Fruit fly (Drosophila melanogaster): ENCODE results near the gene alphaTub67C.

The alphaTub67C gene

DNA sequence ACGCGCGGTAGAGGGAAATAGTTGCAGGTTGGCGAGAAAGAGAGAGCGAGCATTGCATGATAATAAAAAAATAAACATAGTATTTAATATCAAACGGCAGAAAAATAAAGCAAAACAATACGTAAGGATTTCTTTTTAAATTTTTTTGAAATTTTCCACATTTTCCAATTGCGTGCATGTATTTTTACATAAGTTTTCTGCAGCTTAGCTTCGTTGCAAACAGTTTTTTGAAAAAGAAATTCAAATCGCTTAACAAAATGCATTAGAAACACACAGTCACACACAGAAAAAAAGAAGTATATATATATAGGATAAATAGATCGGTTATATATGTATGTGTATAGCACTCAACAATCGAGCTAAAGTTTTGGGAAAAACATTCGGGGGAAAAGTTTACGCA, 7.6 kb downstream of the alphaTub67C start:
- TF ChIP-seq psq (optimal IDR thresholded peaks at IDR 0.05) (no peak), CG8478 (optimal IDR thresholded peaks at IDR 0.05) (no peak), usp (GFP tag; optimal IDR thresholded peaks at IDR 0.05) (no peak), EcR (GFP tag; optimal IDR thresholded peaks at IDR 0.05) (no peak), Dll (optimal IDR thresholded peaks at IDR 0.05) (no peak), pan (optimal IDR thresholded peaks at IDR 0.05) (no peak)

dm6 chr3L:9689809-9690208, 8.7 kb downstream of the alphaTub67C start:
- TF ChIP-seq EcR (GFP tag; optimal IDR thresholded peaks at IDR 0.05) = no peak
- TF ChIP-seq psq (optimal IDR thresholded peaks at IDR 0.05) = no peak
- TF ChIP-seq pan (optimal IDR thresholded peaks at IDR 0.05) = no peak
- no peak for TF ChIP-seq Dll (optimal IDR thresholded peaks at IDR 0.05)

DNA sequence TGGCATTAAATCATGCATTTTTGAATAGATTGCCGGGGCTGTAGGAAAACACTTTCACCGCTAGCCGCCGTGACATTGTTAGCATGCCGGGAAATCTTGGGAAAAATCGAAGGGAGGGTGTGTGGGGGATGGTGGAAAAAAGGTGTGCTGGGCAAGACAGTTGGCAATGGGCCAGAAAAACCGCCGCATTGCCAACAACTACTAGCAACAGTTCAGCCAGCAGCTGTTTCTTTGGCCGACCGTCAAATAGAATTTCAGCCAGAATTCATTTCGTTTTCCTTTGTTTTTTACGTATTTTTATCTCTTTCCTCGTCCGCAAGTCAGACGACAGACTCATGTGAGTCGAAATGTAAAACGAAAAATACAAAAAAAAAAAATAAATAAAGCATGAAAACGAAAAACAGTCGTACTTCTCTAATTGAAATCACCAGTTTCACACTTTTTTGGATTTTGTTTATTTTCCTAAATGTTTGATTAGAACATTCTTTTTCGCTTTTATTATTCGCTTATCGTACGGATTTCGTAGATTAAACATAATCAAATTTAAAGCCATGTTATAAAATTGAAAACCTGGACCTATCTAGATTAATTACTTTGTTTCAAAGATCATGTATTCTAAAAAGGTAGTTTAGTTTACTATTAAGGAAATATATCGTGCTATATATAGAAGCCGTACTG, 9.9 kb downstream of the alphaTub67C start:
- TF ChIP-seq CG8478 (optimal IDR thresholded peaks at IDR 0.05) = no peak
- TF ChIP-seq Dll (optimal IDR thresholded peaks at IDR 0.05) = no peak
- TF ChIP-seq EcR (GFP tag; optimal IDR thresholded peaks at IDR 0.05) = no peak
- TF ChIP-seq psq (optimal IDR thresholded peaks at IDR 0.05) = no peak

DNA sequence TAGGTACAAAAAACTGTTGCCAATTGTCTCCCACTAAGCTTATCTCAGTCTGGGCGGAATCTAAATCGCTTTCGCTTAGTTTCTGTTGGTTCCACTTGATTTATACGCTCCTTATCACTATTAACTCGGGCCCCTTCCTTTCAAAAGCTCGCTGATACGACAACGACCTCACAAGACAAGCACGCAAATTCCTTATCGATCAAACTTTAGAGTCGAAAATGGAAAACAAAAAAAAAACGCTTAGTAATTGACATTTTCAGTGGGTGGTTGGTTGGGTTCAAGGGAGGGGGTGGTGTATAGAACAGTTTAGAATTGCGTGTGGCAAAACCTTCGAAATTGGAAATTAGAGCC, 10.4 kb downstream of the alphaTub67C start:
- TF ChIP-seq usp (GFP tag; optimal IDR thresholded peaks at IDR 0.05) (no peak), pan (optimal IDR thresholded peaks at IDR 0.05) (no peak), Dll (optimal IDR thresholded peaks at IDR 0.05) (no peak), CG8478 (optimal IDR thresholded peaks at IDR 0.05) (no peak), EcR (GFP tag; optimal IDR thresholded peaks at IDR 0.05) (no peak), psq (optimal IDR thresholded peaks at IDR 0.05) (no peak)

DNA sequence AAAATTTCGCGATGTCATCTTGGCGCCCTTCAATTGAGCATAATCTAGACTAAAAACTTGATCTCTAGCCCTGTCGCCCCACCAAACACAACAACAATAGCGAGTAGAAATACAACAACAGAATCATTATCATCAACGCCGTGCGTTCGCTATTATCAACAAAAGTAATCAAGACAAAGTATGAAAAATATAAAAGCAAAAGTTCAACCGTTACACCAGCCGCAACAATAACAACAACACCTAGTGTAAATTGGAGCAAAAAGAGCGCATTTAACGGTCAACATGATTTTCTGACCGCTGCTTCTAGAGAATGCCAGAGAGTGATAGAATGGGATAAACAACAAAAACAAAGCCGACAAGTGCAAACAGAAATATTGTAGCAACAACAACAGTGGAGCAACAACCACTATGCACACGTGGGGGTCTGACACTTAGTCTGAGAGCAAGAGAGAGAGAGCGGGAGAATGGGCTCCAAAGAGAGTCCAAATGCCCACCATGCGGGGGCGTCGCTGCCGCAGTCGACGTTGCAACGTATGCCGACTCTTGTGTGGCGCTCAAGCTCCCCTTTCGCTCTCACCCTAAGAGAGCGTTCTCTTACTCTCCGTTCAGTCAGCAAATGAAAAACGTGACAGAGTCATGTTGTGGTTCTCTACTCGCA, 11.3 kb downstream of the alphaTub67C start:
- no peak for TF ChIP-seq Dll (optimal IDR thresholded peaks at IDR 0.05)
- TF ChIP-seq psq (optimal IDR thresholded peaks at IDR 0.05) = no peak
- no peak for TF ChIP-seq CG8478 (optimal IDR thresholded peaks at IDR 0.05)
- no peak for TF ChIP-seq pan (optimal IDR thresholded peaks at IDR 0.05)
- no peak for TF ChIP-seq EcR (GFP tag; optimal IDR thresholded peaks at IDR 0.05)
- no peak for TF ChIP-seq usp (GFP tag; optimal IDR thresholded peaks at IDR 0.05)

DNA sequence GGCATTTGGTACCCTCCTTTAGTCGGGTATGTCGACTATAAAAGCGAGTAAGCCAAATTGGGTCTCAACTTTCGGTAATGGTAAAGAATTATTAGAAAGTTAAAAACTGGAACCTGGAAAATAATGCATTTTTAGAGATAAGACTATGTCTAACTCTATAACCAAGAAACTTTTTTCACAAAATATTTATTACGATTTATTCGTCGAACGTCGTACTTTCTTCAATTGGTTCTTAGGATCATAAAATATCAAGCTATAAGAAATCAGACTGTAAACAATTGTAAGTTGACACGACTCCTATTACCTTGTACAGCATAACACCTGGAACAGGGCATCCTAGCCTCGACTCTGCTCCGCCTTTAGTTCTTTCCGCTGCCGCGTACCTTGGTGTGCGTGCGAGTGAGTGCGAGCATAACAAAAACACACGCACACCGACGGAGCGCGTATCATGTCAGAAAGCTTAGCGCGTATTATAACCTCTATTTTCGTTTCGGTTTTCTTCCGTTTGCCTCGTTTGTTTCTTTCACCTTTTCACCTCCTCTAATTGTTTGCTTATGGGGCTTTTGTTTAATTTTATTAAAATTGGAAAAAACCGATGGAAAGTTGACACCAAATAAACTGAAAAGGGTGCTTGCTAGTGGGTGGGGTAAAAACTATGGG, 12.0 kb downstream of the alphaTub67C start:
- TF ChIP-seq pan (optimal IDR thresholded peaks at IDR 0.05) = peak; percentile 92
- no peak for TF ChIP-seq psq (optimal IDR thresholded peaks at IDR 0.05)
- TF ChIP-seq Dll (optimal IDR thresholded peaks at IDR 0.05) = peak; percentile 47
- TF ChIP-seq CG8478 (optimal IDR thresholded peaks at IDR 0.05) = no peak
- TF ChIP-seq usp (GFP tag; optimal IDR thresholded peaks at IDR 0.05) = no peak
- TF ChIP-seq EcR (GFP tag; optimal IDR thresholded peaks at IDR 0.05) = no peak

- TF ChIP-seq EcR (GFP tag; optimal IDR thresholded peaks at IDR 0.05) (no peak), usp (GFP tag; optimal IDR thresholded peaks at IDR 0.05) (no peak), pan (optimal IDR thresholded peaks at IDR 0.05) (no peak), CG8478 (optimal IDR thresholded peaks at IDR 0.05) (no peak), Dll (optimal IDR thresholded peaks at IDR 0.05) (no peak), psq (optimal IDR thresholded peaks at IDR 0.05) (no peak)
Observed at dm6 chr3L:9693552-9694133, 12.6 kb downstream of the alphaTub67C start.

dm6 chr3L:9694169-9694866, 13.2 kb downstream of the alphaTub67C start:
- peak; percentile 60 for TF ChIP-seq Dll (optimal IDR thresholded peaks at IDR 0.05)
- no peak for TF ChIP-seq pan (optimal IDR thresholded peaks at IDR 0.05)

dm6 chr3L:9694867-9695236, 13.8 kb downstream of the alphaTub67C start:
- TF ChIP-seq Dll (optimal IDR thresholded peaks at IDR 0.05) (no peak), usp (GFP tag; optimal IDR thresholded peaks at IDR 0.05) (no peak), psq (optimal IDR thresholded peaks at IDR 0.05) (no peak), CG8478 (optimal IDR thresholded peaks at IDR 0.05) (no peak), EcR (GFP tag; optimal IDR thresholded peaks at IDR 0.05) (no peak), pan (optimal IDR thresholded peaks at IDR 0.05) (no peak)

- TF ChIP-seq Dll (optimal IDR thresholded peaks at IDR 0.05) (peak; percentile 57), pan (optimal IDR thresholded peaks at IDR 0.05) (no peak), EcR (GFP tag; optimal IDR thresholded peaks at IDR 0.05) (no peak), usp (GFP tag; optimal IDR thresholded peaks at IDR 0.05) (no peak)
Observed at dm6 chr3L:9695242-9695641, 14.2 kb downstream of the alphaTub67C start.

DNA sequence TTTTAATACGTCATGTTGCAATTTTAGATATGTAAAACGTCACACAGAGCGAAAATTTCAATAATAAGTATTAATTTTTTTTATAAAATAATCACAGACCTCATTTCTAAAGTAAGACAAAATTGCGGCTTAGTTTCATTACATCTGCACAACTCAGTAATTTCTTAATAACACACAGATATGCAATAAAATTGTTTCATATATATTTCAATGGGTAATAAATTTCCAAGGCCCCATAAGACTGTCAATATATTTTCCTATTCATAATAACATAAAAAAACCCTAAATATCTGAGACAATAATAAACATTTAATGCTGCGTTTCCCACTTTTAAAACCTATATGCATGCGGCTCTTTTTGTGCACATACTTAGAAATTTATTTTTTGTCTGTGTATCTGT, 14.6 kb downstream of the alphaTub67C start:
- TF ChIP-seq pan (optimal IDR thresholded peaks at IDR 0.05) (no peak), Dll (optimal IDR thresholded peaks at IDR 0.05) (no peak), usp (GFP tag; optimal IDR thresholded peaks at IDR 0.05) (no peak), EcR (GFP tag; optimal IDR thresholded peaks at IDR 0.05) (no peak), psq (optimal IDR thresholded peaks at IDR 0.05) (no peak), CG8478 (optimal IDR thresholded peaks at IDR 0.05) (no peak)
